Fruit fly (Drosophila melanogaster): Measurements from ENCODE around the gene CG4582.

dm6 chr3R:25631079-25631478 lies 48.1 kb upstream of the CG4582 start:
- TF ChIP-seq Abd-B (GFP tag; optimal IDR thresholded peaks at IDR 0.05), result no peak
- TF ChIP-seq Dfd (GFP tag; optimal IDR thresholded peaks at IDR 0.05), result no peak
- peak; percentile 23 for TF ChIP-seq dmrt93B (GFP tag; optimal IDR thresholded peaks at IDR 0.05)
- no peak for TF ChIP-seq usp (GFP tag; optimal IDR thresholded peaks at IDR 0.05)
- no peak for TF ChIP-seq CrebA (GFP tag; optimal IDR thresholded peaks at IDR 0.05; ENCODE audit: borderline replicate concordance)
- TF ChIP-seq Sp1 (GFP tag; optimal IDR thresholded peaks at IDR 0.05), result peak; percentile 47
- no peak for TF ChIP-seq Myc (optimal IDR thresholded peaks at IDR 0.05)
- no peak for TF ChIP-seq CG9705 (GFP tag; optimal IDR thresholded peaks at IDR 0.05)
- no peak for TF ChIP-seq Hr83 (GFP tag; optimal IDR thresholded peaks at IDR 0.05; ENCODE audit: poor library complexity, severe bottlenecking)
- peak; percentile 68 for TF ChIP-seq h (GFP tag; optimal IDR thresholded peaks at IDR 0.05)
- peak; percentile 23 for TF ChIP-seq woc (GFP tag; optimal IDR thresholded peaks at IDR 0.05)
- TF ChIP-seq sv (GFP tag; optimal IDR thresholded peaks at IDR 0.05), result peak; percentile 51
- TF ChIP-seq tai (GFP tag; optimal IDR thresholded peaks at IDR 0.05), result no peak
- TF ChIP-seq fru (GFP tag; optimal IDR thresholded peaks at IDR 0.05), result peak; percentile 59

Data from whole organism, wandering third instar larva.